Worm (Caenorhabditis elegans): ENCODE data around the gene dyf-17.

The dyf-17 gene

ce11 chrV:19129497-19130212 is 2.3 kb downstream of the dyf-17 start:
- TF ChIP-seq ztf-11 (tag; optimal IDR thresholded peaks at IDR 0.05) (no peak), dsc-1 (tag; optimal IDR thresholded peaks at IDR 0.05) (no peak), ztf-4 (tag; optimal IDR thresholded peaks at IDR 0.05) (no peak), fkh-4 (tag; optimal IDR thresholded peaks at IDR 0.05; ENCODE audit: borderline replicate concordance) (no peak), dpl-1 (GFP tag; optimal IDR thresholded peaks at IDR 0.05) (no peak), elt-3 (tag; optimal IDR thresholded peaks at IDR 0.05) (no peak), tlp-1 (tag; optimal IDR thresholded peaks at IDR 0.05) (no peak), grh-1 (GFP tag; IDR thresholded peaks at IDR 0.05) (no peak), mef-2 (tag; optimal IDR thresholded peaks at IDR 0.05) (no peak), mdl-1 (tag; optimal IDR thresholded peaks at IDR 0.05) (no peak), unc-86 (tag; optimal IDR thresholded peaks at IDR 0.05) (no peak), lsy-2 (tag; optimal IDR thresholded peaks at IDR 0.05) (no peak)

DNA sequence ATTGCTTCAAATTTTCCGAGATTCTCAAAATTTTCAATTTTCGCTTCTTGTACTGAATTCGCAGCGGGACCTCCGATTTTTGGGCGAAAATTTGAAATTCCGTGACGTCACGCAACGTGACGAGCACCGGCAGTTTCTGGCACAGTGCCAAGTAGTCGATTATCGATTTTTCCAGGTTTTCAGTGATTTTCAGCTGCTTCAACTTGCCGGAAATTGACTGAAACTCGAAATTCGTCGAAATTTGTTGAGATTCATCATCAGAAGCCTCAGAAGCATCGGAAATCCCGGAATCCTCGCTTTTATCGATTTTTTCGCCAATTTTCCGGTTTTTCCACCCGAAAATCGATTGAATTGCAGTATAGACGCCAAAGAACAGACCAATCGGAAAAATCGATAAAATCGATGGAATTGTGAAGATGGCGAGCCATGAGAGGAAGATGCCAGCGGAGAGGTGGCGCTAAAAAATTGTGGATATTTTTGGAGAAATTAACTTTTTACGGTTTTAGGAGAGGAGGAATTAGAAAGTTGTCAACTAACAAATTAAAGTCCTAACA is 4.6 kb downstream of the dyf-17 start:
- TF ChIP-seq egl-27 (tag; optimal IDR thresholded peaks at IDR 0.05) (no peak), efl-1 (optimal IDR thresholded peaks at IDR 0.05) (no peak), efl-1 (GFP tag; optimal IDR thresholded peaks at IDR 0.05 in 1 of 2) (peak in 1 of 2 experiments; percentile 50), blmp-1 (tag; optimal IDR thresholded peaks at IDR 0.05) (no peak)

- TF ChIP-seq efl-1 (optimal IDR thresholded peaks at IDR 0.05) (no peak), efl-1 (GFP tag; optimal IDR thresholded peaks at IDR 0.05 in 1 of 2) (no peak), ceh-88 (GFP tag; IDR thresholded peaks at IDR 0.05) (no peak), egl-13 (tag; optimal IDR thresholded peaks at IDR 0.05) (no peak), nhr-71 (tag; optimal IDR thresholded peaks at IDR 0.05) (no peak), blmp-1 (tag; optimal IDR thresholded peaks at IDR 0.05) (no peak), unc-130 (tag; optimal IDR thresholded peaks at IDR 0.05) (no peak), dsc-1 (tag; optimal IDR thresholded peaks at IDR 0.05) (no peak), snu-23 (GFP tag; optimal IDR thresholded peaks at IDR 0.05) (no peak), ceh-63 (GFP tag; optimal IDR thresholded peaks at IDR 0.05) (no peak), fkh-4 (tag; optimal IDR thresholded peaks at IDR 0.05; ENCODE audit: borderline replicate concordance) (no peak), lin-39 (tag; optimal IDR thresholded peaks at IDR 0.05) (no peak)
These were observed 6.2 kb downstream of the dyf-17 start, which contains the start of gene Y39B6A.10 for ce11 chrV:19133507-19133906. Gene Y39B6A.10, minus strand, starts transcription at chrV:19133607.

ce11 chrV:19136206-19136605 is 8.9 kb downstream of the dyf-17 start, which contains the start of gene Y39B6A.9:
Gene Y39B6A.9, plus strand, starts transcription at chrV:19136506.
- no peak for TF ChIP-seq fkh-4 (tag; optimal IDR thresholded peaks at IDR 0.05; ENCODE audit: borderline replicate concordance)
- no peak for TF ChIP-seq snpc-4 (tag; optimal IDR thresholded peaks at IDR 0.05)
- TF ChIP-seq fkh-10 (GFP tag; optimal IDR thresholded peaks at IDR 0.05): no peak
- TF ChIP-seq pag-3 (tag; optimal IDR thresholded peaks at IDR 0.05; ENCODE audit: borderline replicate concordance, insufficient read depth): no peak
- no peak for TF ChIP-seq ceh-82 (tag; optimal IDR thresholded peaks at IDR 0.05)
- no peak for TF ChIP-seq nhr-85 (tag)
- no peak for TF ChIP-seq sptf-1 (tag; optimal IDR thresholded peaks at IDR 0.05)
- no peak for TF ChIP-seq ceh-90 (tag; optimal IDR thresholded peaks at IDR 0.05)
- TF ChIP-seq skn-1 (tag; optimal IDR thresholded peaks at IDR 0.05): no peak
- no peak for TF ChIP-seq ceh-63 (GFP tag; optimal IDR thresholded peaks at IDR 0.05)
- TF ChIP-seq lir-3 (tag; optimal IDR thresholded peaks at IDR 0.05; ENCODE audit: poor library complexity): no peak
- TF ChIP-seq Y116A8C.19 (tag; optimal IDR thresholded peaks at IDR 0.05; ENCODE audit: borderline replicate concordance): no peak
- no peak for TF ChIP-seq fkh-8 (tag; optimal IDR thresholded peaks at IDR 0.05)

Data from whole organism, L1 larva.